Worm (Caenorhabditis elegans) whole organism, early embryonic: ENCODE data around the gene T16G12.13.

Experiments used
- ama-1 ChIP-seq: fragments of 150-350 bp; optimal IDR thresholded peaks from 2 replicates; lab custom pipeline; 2014
- flt-1 ChIP-seq: fragments of 200-800 bp; sonication (Bioruptor generic); IDR thresholded peaks from 2 replicates; pipeline ENCODE4 v1.3.6; 2022; ENCODE audit warnings: missing genetic modification characterization, missing compliant biosample characterization
- sea-1 ChIP-seq: fragments of 200-800 bp; sonication (Bioruptor generic); conservative IDR thresholded peaks from 2 replicates; pipeline ENCODE4 v1.3.6; 2022; ENCODE audit warnings: missing genetic modification characterization, missing compliant biosample characterization

- TF ChIP-seq flt-1 (GFP tag; lab: Robert Waterston, UW) (no peak), ama-1 (lab: Kevin White, UChicago) (no peak), sea-1 (GFP tag; lab: Robert Waterston, UW) (no peak)
These were observed 30.0 kb downstream of the T16G12.13 start, which contains the start of gene gtf-2H2C for ce11 chrIII:10090685-10091084.
